Fruit fly (Drosophila melanogaster): Measurements from ENCODE around the gene comt.

The comt gene

dm6 chrX:13276713-13277112, 17.9 kb downstream of the comt start (continued):
- TF ChIP-seq HmgZ (tag; optimal IDR thresholded peaks at IDR 0.05) (peak; percentile 54), tio (GFP tag; optimal IDR thresholded peaks at IDR 0.05) (peak; percentile 57), CG34422 (GFP tag; IDR thresholded peaks at IDR 0.05) (peak; percentile 63; the same call in 1 of the 3 replicates), CG2199 (GFP tag; IDR thresholded peaks at IDR 0.05) (no peak), chn (GFP tag; optimal IDR thresholded peaks at IDR 0.05) (no peak), CG2129 (GFP tag; IDR thresholded peaks at IDR 0.05; ENCODE audit: partially characterized antibody) (no peak), zfh2 (GFP tag; optimal IDR thresholded peaks at IDR 0.05) (no peak), Mes4 (GFP tag; optimal IDR thresholded peaks at IDR 0.05) (no peak), fd3F (GFP tag; optimal IDR thresholded peaks at IDR 0.05) (peak; percentile 84), CG10209 (GFP tag; optimal IDR thresholded peaks at IDR 0.05) (peak; percentile 76), Ets65A (GFP tag) (peak; percentile 26), Camta (GFP tag; optimal IDR thresholded peaks at IDR 0.05) (no peak), CkIIα-i1 (GFP tag; IDR thresholded peaks at IDR 0.05) (no peak), sens (GFP tag) (peak; percentile 70), CG42726 (GFP tag; IDR thresholded peaks at IDR 0.05; ENCODE audit: partially characterized antibody) (no peak), CG7556 (GFP tag; optimal IDR thresholded peaks at IDR 0.05) (peak; percentile 78), NFAT (GFP tag; IDR thresholded peaks at IDR 0.05) (peak; percentile 60; the same call in 1 of the 2 replicates), Fer1 (GFP tag; optimal IDR thresholded peaks at IDR 0.05) (peak; percentile 90), Mrtf (GFP tag; IDR thresholded peaks at IDR 0.05) (peak; percentile 37; the same call in 1 of the 3 replicates), CG1647 (GFP tag; optimal IDR thresholded peaks at IDR 0.05) (no peak), CG3847 (GFP tag; IDR thresholded peaks at IDR 0.05) (peak; percentile 82), gsb (GFP tag; IDR thresholded peaks at IDR 0.05) (peak; percentile 78), CG14710 (tag; optimal IDR thresholded peaks at IDR 0.05) (peak; percentile 48), Rfx (GFP tag; IDR thresholded peaks at IDR 0.05) (peak; percentile 89), H15 (GFP tag; IDR thresholded peaks at IDR 0.05) (peak; percentile 60; the same call in 1 of the 3 replicates), grau (tag; optimal IDR thresholded peaks at IDR 0.05) (peak; percentile 87), CG7372 (GFP tag; IDR thresholded peaks at IDR 0.05) (peak; percentile 54; the same call in 1 of the 2 replicates), CG10543 (GFP tag; optimal IDR thresholded peaks at IDR 0.05) (peak; percentile 62), CG17359 (tag; optimal IDR thresholded peaks at IDR 0.05) (peak; percentile 77), maf-S (GFP tag; optimal IDR thresholded peaks at IDR 0.05) (no peak), CrebB (tag; optimal IDR thresholded peaks at IDR 0.05) (peak; percentile 61), trem (tag; optimal IDR thresholded peaks at IDR 0.05) (peak; percentile 30), jing (GFP tag; optimal IDR thresholded peaks at IDR 0.05) (no peak), CG18619 (GFP tag; optimal IDR thresholded peaks at IDR 0.05) (peak; percentile 69), sug (tag; optimal IDR thresholded peaks at IDR 0.05) (peak; percentile 73), CG3838 (GFP tag; optimal IDR thresholded peaks at IDR 0.05) (no peak), Nf-YC (tag; optimal IDR thresholded peaks at IDR 0.05) (peak; percentile 56), HLH3B (GFP tag; IDR thresholded peaks at IDR 0.05) (peak; percentile 64), Nf-YA (GFP tag; IDR thresholded peaks at IDR 0.05) (peak; percentile 51; the same call in 1 of the 2 replicates), CG4404 (GFP tag; IDR thresholded peaks at IDR 0.05) (peak; percentile 35), CG15073 (GFP tag; optimal IDR thresholded peaks at IDR 0.05) (no peak), CG33213 (GFP tag; optimal IDR thresholded peaks at IDR 0.05) (no peak), Aef1 (GFP tag; IDR thresholded peaks at IDR 0.05) (peak; percentile 77), TFAM (GFP tag; optimal IDR thresholded peaks at IDR 0.05) (no peak), CG15696 (tag; optimal IDR thresholded peaks at IDR 0.05) (peak; percentile 53), sr (GFP tag; IDR thresholded peaks at IDR 0.05) (no peak), Lim3 (GFP tag; IDR thresholded peaks at IDR 0.05) (no peak), CG18599 (GFP tag; optimal IDR thresholded peaks at IDR 0.05) (peak; percentile 90), CG4360 (GFP tag; IDR thresholded peaks at IDR 0.05) (0 out of 2 replicates have a peak, but pooled peaks have one; percentile 25), CG9817 (tag; optimal IDR thresholded peaks at IDR 0.05) (peak; percentile 78), pan (optimal IDR thresholded peaks at IDR 0.05) (no peak), pan (GFP tag; optimal IDR thresholded peaks at IDR 0.05 in 1 of 2, IDR thresholded peaks at IDR 0.05 in 1 of 2) (peak in 1 of 2 experiments; percentile 74)
